Fruit fly (Drosophila melanogaster): ENCODE results near the gene Ge-1.
A peak's percentile ranks its signal among the peaks of the same experiment; 100 is the strongest.

DNA sequence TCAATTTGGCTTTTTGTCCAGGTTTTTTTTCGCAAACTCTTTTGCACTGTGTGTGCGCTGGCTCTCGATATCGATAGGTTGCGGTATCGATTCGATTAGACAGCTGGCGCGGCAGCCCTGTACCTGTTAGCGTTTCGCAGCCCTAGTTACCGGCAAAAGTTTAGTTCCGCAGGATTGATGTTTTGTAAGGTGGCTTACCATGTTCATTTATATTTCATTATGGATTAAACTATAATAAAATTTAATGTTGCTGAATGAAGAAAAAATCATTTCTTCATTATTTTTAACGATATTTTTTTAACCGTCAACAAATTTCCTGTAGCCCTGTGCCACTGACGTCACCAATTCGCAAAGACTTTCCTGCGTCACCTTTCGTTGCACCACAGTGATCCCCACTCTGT, 5.9 kb upstream of the Ge-1 start, which contains the start of gene Reps:
- TF ChIP-seq CTCF (optimal IDR thresholded peaks at IDR 0.05) (peak in 1 of 2 experiments; percentile 11), CG8478 (optimal IDR thresholded peaks at IDR 0.05) (no peak)
